Fruit fly (Drosophila melanogaster): Measurements from ENCODE around the gene Cog2.

- TF ChIP-seq gl (tag; optimal IDR thresholded peaks at IDR 0.05), result no peak
- TF ChIP-seq Pif1A (GFP tag; optimal IDR thresholded peaks at IDR 0.05), result no peak
- no peak for TF ChIP-seq Snoo (tag; optimal IDR thresholded peaks at IDR 0.05)
These were observed 33.2 kb downstream of the Cog2 start, which contains the start of the genes CG6236 and ea for dm6 chr3R:15328083-15328779.

Measured in whole organism, pupa.